Fruit fly (Drosophila melanogaster): ENCODE data around the gene atk.

dm6 chr3L:20410780-20411179, 53.9 kb downstream of the atk start:
- TF ChIP-seq CG8478 (optimal IDR thresholded peaks at IDR 0.05) = no peak
- no peak for TF ChIP-seq CTCF (optimal IDR thresholded peaks at IDR 0.05)

Data from S2 (cell line).